Fruit fly (Drosophila melanogaster) whole organism, embryonic: ENCODE results near the gene CG14439.

Experiments used
- Awh ChIP-seq: fragments of 200-800 bp; sonication (Bioruptor generic); IDR thresholded peaks from 2 replicates; pipeline ENCODE4, ENCODE4 v1.3.6; 2022; ENCODE audit warnings: missing biosample characterization, missing genetic modification characterization
- CG10654 ChIP-seq: fragments of 200-800 bp; sonication (Bioruptor generic); optimal IDR thresholded peaks from 2 replicates; lab custom pipeline; 2016; ENCODE audit warnings: missing biosample characterization, missing genetic modification characterization
- CG12219 ChIP-seq: fragments of 200-800 bp; sonication (Bioruptor generic); optimal IDR thresholded peaks from 3 replicates; lab custom pipeline; 2018; ENCODE audit warnings: missing biosample characterization, mild to moderate bottlenecking, missing genetic modification characterization
- CG12659 ChIP-seq: fragments of 200-800 bp; sonication (Bioruptor generic); optimal IDR thresholded peaks from 3 replicates; lab custom pipeline; 2017; ENCODE audit warnings: mild to moderate bottlenecking, missing biosample characterization, missing genetic modification reagents, missing genetic modification characterization
- CG13123 ChIP-seq: fragments of 200-800 bp; sonication (Bioruptor generic); optimal IDR thresholded peaks from 2 replicates; lab custom pipeline; 2016; ENCODE audit warnings: missing biosample characterization, missing genetic modification characterization
- CG13296 ChIP-seq: fragments of 200-800 bp; sonication (Bioruptor generic); optimal IDR thresholded peaks from 3 replicates; lab custom pipeline; 2018; ENCODE audit warnings: missing biosample characterization, mild to moderate bottlenecking, missing genetic modification characterization
- CG13424 ChIP-seq: fragments of 200-800 bp; sonication (Bioruptor generic); optimal IDR thresholded peaks from 2 replicates; lab custom pipeline; 2019; ENCODE audit warnings: missing biosample characterization, mild to moderate bottlenecking, missing genetic modification characterization, moderate library complexity
- CG14710 ChIP-seq: fragments of 200-800 bp; sonication (Bioruptor generic); optimal IDR thresholded peaks from 3 replicates; lab custom pipeline; 2019; ENCODE audit warnings: missing biosample characterization, mild to moderate bottlenecking, missing genetic modification characterization, moderate library complexity
- CG15601 ChIP-seq: fragments of 200-800 bp; sonication (Bioruptor generic); optimal IDR thresholded peaks from 3 replicates; lab custom pipeline; 2019; ENCODE audit warnings: missing biosample characterization, mild to moderate bottlenecking, missing genetic modification characterization, moderate library complexity
- CG16779 ChIP-seq: fragments of 200-800 bp; sonication (Bioruptor generic); IDR thresholded peaks from 2 replicates; pipeline ENCODE4 v1.3.6; 2022; ENCODE audit warnings: missing biosample characterization, missing genetic modification characterization
- CG17359 ChIP-seq: fragments of 200-800 bp; sonication (Bioruptor generic); optimal IDR thresholded peaks from 3 replicates; lab custom pipeline; 2018; ENCODE audit warnings: missing biosample characterization, mild to moderate bottlenecking, missing genetic modification characterization, moderate library complexity
- CG18764 ChIP-seq: fragments of 200-800 bp; sonication (Bioruptor generic); optimal IDR thresholded peaks from 3 replicates; lab custom pipeline; 2016; ENCODE audit warnings: missing biosample characterization, missing genetic modification characterization
- CG32772 ChIP-seq: fragments of 200-800 bp; sonication (Bioruptor generic); IDR thresholded peaks from 2 replicates; pipeline ENCODE4 v1.3.6; 2022; ENCODE audit warnings: missing biosample characterization, missing genetic modification characterization
- CG34224 ChIP-seq: fragments of 200-800 bp; sonication (Bioruptor generic); IDR thresholded peaks from 3 replicates; pipeline ENCODE4 v1.3.6; 2022; ENCODE audit warnings: missing biosample characterization, missing genetic modification characterization; ENCODE audit not compliant: partially characterized antibody
- CG4424 ChIP-seq: fragments of 200-800 bp; sonication (Bioruptor generic); optimal IDR thresholded peaks from 3 replicates; lab custom pipeline; 2016; ENCODE audit warnings: missing biosample characterization, missing genetic modification characterization
- CG7928 ChIP-seq: fragments of 200-800 bp; sonication (Bioruptor generic); optimal IDR thresholded peaks from 2 replicates; lab custom pipeline; 2017; ENCODE audit warnings: missing biosample characterization, mild to moderate bottlenecking, missing genetic modification characterization
- CG8478 ChIP-seq: fragments of >200 bp; optimal IDR thresholded peaks from 2 replicates; lab custom pipeline; 2018
- CG8765 ChIP-seq: fragments of 200-800 bp; sonication (Bioruptor generic); IDR thresholded peaks from 2 replicates; pipeline ENCODE4 v1.3.6; 2022; ENCODE audit warnings: missing biosample characterization, missing genetic modification characterization
- CG9797 ChIP-seq: fragments of 200-800 bp; sonication (Bioruptor generic); optimal IDR thresholded peaks from 3 replicates; lab custom pipeline; 2018; ENCODE audit warnings: missing biosample characterization, mild to moderate bottlenecking, missing genetic modification characterization
- CG9817 ChIP-seq: fragments of 200-800 bp; sonication (Bioruptor generic); optimal IDR thresholded peaks from 2 replicates; lab custom pipeline; 2018; ENCODE audit warnings: missing biosample characterization, mild to moderate bottlenecking, missing genetic modification characterization, moderate library complexity
- CkIIα-i1 ChIP-seq: fragments of 200-800 bp; sonication (Bioruptor generic); IDR thresholded peaks from 2 replicates; pipeline ENCODE4 v1.3.6; 2022; ENCODE audit warnings: missing biosample characterization, missing genetic modification characterization
- CoRest ChIP-seq: fragments of 200-800 bp; sonication (Bioruptor generic); optimal IDR thresholded peaks from 3 replicates; lab custom pipeline; 2018; ENCODE audit warnings: missing biosample characterization, mild to moderate bottlenecking, missing genetic modification characterization, moderate library complexity
- D19B ChIP-seq: fragments of 200-800 bp; sonication (Bioruptor generic); optimal IDR thresholded peaks from 2 replicates; lab custom pipeline; 2017; ENCODE audit warnings: missing biosample characterization, mild to moderate bottlenecking, missing genetic modification characterization
- Fer1 ChIP-seq: fragments of 200-800 bp; sonication (Bioruptor generic); optimal IDR thresholded peaks from 2 replicates; lab custom pipeline; 2017; ENCODE audit warnings: missing biosample characterization, mild to moderate bottlenecking, missing genetic modification characterization
- Gsc ChIP-seq: fragments of 200-800 bp; sonication (Bioruptor generic); IDR thresholded peaks from 2 replicates; pipeline ENCODE4 v1.3.6; 2022; ENCODE audit warnings: missing biosample characterization, missing genetic modification characterization
- H2.0 ChIP-seq: fragments of 200-800 bp; sonication (Bioruptor generic); IDR thresholded peaks from 2 replicates; pipeline ENCODE4 v1.3.6; 2022; ENCODE audit warnings: missing biosample characterization, missing genetic modification characterization
- Hey ChIP-seq: fragments of 200-800 bp; sonication (Bioruptor generic); optimal IDR thresholded peaks from 3 replicates; lab custom pipeline; 2018; ENCODE audit warnings: missing biosample characterization, mild to moderate bottlenecking, missing genetic modification characterization
- MESR4 ChIP-seq: fragments of 200-800 bp; sonication (Bioruptor generic); optimal IDR thresholded peaks from 2 replicates; lab custom pipeline; 2018; ENCODE audit warnings: missing biosample characterization, mild to moderate bottlenecking, missing genetic modification characterization, moderate library complexity
- Mrtf ChIP-seq: fragments of 200-800 bp; sonication (Bioruptor generic); IDR thresholded peaks from 3 replicates; pipeline ENCODE4 v1.3.6; 2022; ENCODE audit warnings: missing biosample characterization, missing genetic modification characterization
- Opbp ChIP-seq: fragments of 200-800 bp; sonication (Bioruptor generic); IDR thresholded peaks from 3 replicates; pipeline ENCODE4 v1.3.6; 2022; ENCODE audit warnings: missing biosample characterization, missing genetic modification characterization; ENCODE audit not compliant: partially characterized antibody
- Six4 ChIP-seq: fragments of 200-800 bp; sonication (Bioruptor generic); optimal IDR thresholded peaks from 2 replicates; lab custom pipeline; 2016; ENCODE audit warnings: missing biosample characterization, missing genetic modification characterization
- az2 ChIP-seq: fragments of 200-800 bp; sonication (Bioruptor generic); optimal IDR thresholded peaks from 3 replicates; lab custom pipeline; 2016; ENCODE audit warnings: missing biosample characterization, missing genetic modification characterization
- bigmax ChIP-seq: fragments of 200-800 bp; sonication (Bioruptor generic); optimal IDR thresholded peaks from 2 replicates; lab custom pipeline; 2018; ENCODE audit warnings: missing biosample characterization, mild to moderate bottlenecking, missing genetic modification characterization
- btn ChIP-seq: fragments of 200-800 bp; sonication (Bioruptor generic); optimal IDR thresholded peaks from 2 replicates; lab custom pipeline; 2016; ENCODE audit warnings: missing biosample characterization, missing genetic modification characterization
- crc ChIP-seq: fragments of 200-800 bp; sonication (Bioruptor generic); optimal IDR thresholded peaks from 2 replicates; lab custom pipeline; 2016; ENCODE audit warnings: missing biosample characterization, missing genetic modification characterization
- croc ChIP-seq: fragments of 200-800 bp; sonication (Bioruptor generic); conservative IDR thresholded peaks from 3 replicates; pipeline ENCODE4 v1.3.6; 2022; ENCODE audit warnings: missing biosample characterization, missing genetic modification characterization
- dan ChIP-seq: fragments of 200-800 bp; sonication (Bioruptor generic); IDR thresholded peaks from 2 replicates; pipeline ENCODE4 v1.3.6; 2022; ENCODE audit warnings: missing biosample characterization, missing genetic modification characterization
- en ChIP-seq: fragments of 200-800 bp; sonication (Bioruptor generic); optimal IDR thresholded peaks from 2 replicates; lab custom pipeline; 2016; ENCODE audit warnings: missing biosample characterization, missing genetic modification characterization
- eve ChIP-seq, 2 experiments: fragments of >200 bp; optimal IDR thresholded peaks; 2 replicates each; lab custom pipeline; 2017; ENCODE audit warnings: missing biosample characterization in 2 of 2, missing genetic modification characterization in 2 of 2
- ftz-f1 ChIP-seq: fragments of 200-800 bp; sonication (Bioruptor generic); optimal IDR thresholded peaks from 2 replicates; lab custom pipeline; 2016; ENCODE audit warnings: missing biosample characterization, missing genetic modification characterization
- grn ChIP-seq: fragments of 200-800 bp; sonication (Bioruptor generic); optimal IDR thresholded peaks from 3 replicates; lab custom pipeline; 2017; ENCODE audit warnings: missing biosample characterization, missing genetic modification characterization
- h ChIP-seq: fragments of >200 bp; optimal IDR thresholded peaks from 2 replicates; lab custom pipeline; 2017
- hb ChIP-seq: fragments of 200-800 bp; sonication (Bioruptor generic); IDR thresholded peaks from 3 replicates; pipeline ENCODE4 v1.3.6; 2022; ENCODE audit warnings: missing biosample characterization, missing genetic modification characterization; ENCODE audit not compliant: partially characterized antibody
- hbn ChIP-seq: fragments of 200-800 bp; sonication (Bioruptor generic); IDR thresholded peaks from 2 replicates; pipeline ENCODE4 v1.3.6; 2022; ENCODE audit warnings: missing biosample characterization, missing genetic modification characterization; ENCODE audit not compliant: partially characterized antibody
- hth ChIP-seq: fragments of >200 bp; optimal IDR thresholded peaks from 2 replicates; lab custom pipeline; 2017; ENCODE audit warnings: inconsistent platforms
- jing ChIP-seq: fragments of 200-800 bp; sonication (Bioruptor generic); optimal IDR thresholded peaks from 2 replicates; lab custom pipeline; 2018; ENCODE audit warnings: missing biosample characterization, mild to moderate bottlenecking, missing genetic modification characterization
- nerfin-1 ChIP-seq: fragments of 200-800 bp; sonication (Bioruptor generic); optimal IDR thresholded peaks from 3 replicates; lab custom pipeline; 2019; ENCODE audit warnings: missing biosample characterization, mild to moderate bottlenecking, missing genetic modification characterization, moderate library complexity
- otp ChIP-seq: fragments of 200-800 bp; sonication (Bioruptor generic); IDR thresholded peaks from 3 replicates; pipeline ENCODE4, ENCODE4 v1.3.6; 2022; ENCODE audit warnings: missing biosample characterization, missing genetic modification characterization
- phol ChIP-seq: fragments of 200-800 bp; sonication (Bioruptor generic); optimal IDR thresholded peaks from 3 replicates; lab custom pipeline; 2018; ENCODE audit warnings: missing biosample characterization, mild to moderate bottlenecking, missing genetic modification characterization, moderate library complexity
- scrt ChIP-seq: fragments of 200-800 bp; sonication (Bioruptor generic); optimal IDR thresholded peaks from 2 replicates; lab custom pipeline; 2018; ENCODE audit warnings: missing biosample characterization, mild to moderate bottlenecking, missing genetic modification characterization, moderate library complexity
- slp2 ChIP-seq: fragments of 200-800 bp; sonication (Bioruptor generic); optimal IDR thresholded peaks from 2 replicates; lab custom pipeline; 2016; ENCODE audit warnings: missing biosample characterization, missing genetic modification characterization
- wdn ChIP-seq: fragments of 200-800 bp; sonication (Bioruptor generic); IDR thresholded peaks from 2 replicates; pipeline ENCODE4 v1.3.6; 2022; ENCODE audit warnings: missing biosample characterization, missing genetic modification characterization

CG14439 gene

DNA sequence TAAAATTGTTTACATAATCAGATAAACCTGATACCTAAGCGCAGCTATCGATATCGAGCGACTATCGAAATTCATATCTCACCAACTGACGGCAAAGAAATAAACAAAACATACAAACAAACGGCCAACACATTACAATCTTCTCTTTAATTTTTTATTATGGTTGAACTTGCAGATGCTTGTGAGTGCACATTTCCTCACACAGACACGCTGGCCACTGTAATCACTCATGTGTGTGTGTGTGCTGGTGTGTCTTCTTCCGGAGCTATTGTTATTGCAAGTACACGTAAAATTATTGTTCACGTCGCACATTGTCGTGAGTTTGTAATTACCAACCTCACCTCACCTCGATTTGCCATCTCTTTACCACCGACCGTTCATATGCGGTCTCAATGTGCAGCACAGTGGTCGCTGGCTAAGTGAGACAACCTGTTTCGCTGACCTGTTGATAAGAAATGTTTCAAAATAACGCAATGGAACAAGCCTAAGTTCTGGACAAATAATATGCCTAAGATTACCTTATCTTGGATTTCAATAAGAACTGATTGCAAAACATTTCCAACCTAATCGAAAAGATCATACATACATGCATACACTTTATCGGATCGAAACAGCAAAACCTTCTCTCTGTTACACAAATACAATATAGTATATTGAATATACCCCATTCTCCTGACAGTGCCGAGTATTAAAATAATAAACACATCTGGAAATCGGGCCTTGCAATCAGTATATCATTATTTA, 42.1 kb upstream of the CG14439 start (continued):
- TF ChIP-seq H2.0 (no peak), az2 (GFP tag; lab: Kevin White, UChicago) (no peak), hb (no peak), CG13424 (tag; lab: Kevin White, UChicago) (no peak), btn (GFP tag; lab: Kevin White, UChicago) (no peak), ftz-f1 (no peak), scrt (no peak), CG12219 (GFP tag; lab: Kevin White, UChicago) (no peak), Awh (GFP tag; lab: Robert Waterston, UW) (no peak), h (no peak), hbn (no peak), Hey (tag; lab: Kevin White, UChicago) (no peak), wdn (GFP tag; lab: Robert Waterston, UW) (no peak), Opbp (GFP tag; lab: Robert Waterston, UW) (no peak), CoRest (tag; lab: Kevin White, UChicago) (no peak), CG8478 (lab: Kevin White, UChicago) (no peak), MESR4 (no peak), CG13296 (no peak), CG9797 (GFP tag; lab: Kevin White, UChicago) (no peak), CG34224 (GFP tag; lab: Robert Waterston, UW) (no peak), CG17359 (no peak), CG13123 (GFP tag; lab: Kevin White, UChicago) (no peak), croc (no peak), grn (GFP tag; lab: Kevin White, UChicago) (peak; percentile 52), crc (no peak), otp (GFP tag; lab: Robert Waterston, UW) (no peak), CG14710 (tag; lab: Kevin White, UChicago) (no peak), CG9817 (tag; lab: Kevin White, UChicago) (no peak), jing (GFP tag; lab: Kevin White, UChicago) (no peak), CG8765 (GFP tag; lab: Robert Waterston, UW) (no peak), CG15601 (no peak), CG12659 (no peak), CG16779 (GFP tag; lab: Robert Waterston, UW) (no peak), eve (GFP tag; optimal IDR thresholded peaks at IDR 0.05; lab: Kevin White, UChicago) (peak in 1 of 2 experiments; percentile 2), Six4 (GFP tag; lab: Kevin White, UChicago) (no peak), D19B (no peak), CG7928 (no peak), CG10654 (GFP tag; lab: Kevin White, UChicago) (no peak), CG18764 (no peak), Gsc (GFP tag; lab: Robert Waterston, UW) (no peak), nerfin-1 (tag; lab: Kevin White, UChicago) (no peak), en (GFP tag; lab: Kevin White, UChicago) (no peak), CG32772 (GFP tag; lab: Robert Waterston, UW) (no peak), CG4424 (GFP tag; lab: Kevin White, UChicago) (peak; percentile 3), dan (GFP tag; lab: Robert Waterston, UW) (no peak), Mrtf (GFP tag; lab: Robert Waterston, UW) (no peak), Fer1 (no peak), CkIIα-i1 (no peak), bigmax (GFP tag; lab: Kevin White, UChicago) (no peak), slp2 (GFP tag; lab: Kevin White, UChicago) (no peak), hth (lab: Kevin White, UChicago) (no peak), phol (tag; lab: Kevin White, UChicago) (peak; percentile 19)
